Worm (Caenorhabditis elegans) whole organism, mixed stage, embryonic: ENCODE results near the gene gldi-4.

ENCODE experiments used
- blmp-1 ChIP-seq: fragments of 150-350 bp; optimal IDR thresholded peaks from 2 replicates; lab custom pipeline; 2014; ENCODE audit warnings: missing biosample characterization, missing genetic modification characterization
- elt-1 ChIP-seq: sonication (generic microtip); optimal IDR thresholded peaks from 2 replicates; lab custom pipeline; 2017; ENCODE audit warnings: missing genetic modification characterization, mild to moderate bottlenecking, missing compliant biosample characterization, antibody characterized with exemption, moderate library complexity, borderline replicate concordance; ENCODE audit not compliant: insufficient read depth
- nhr-237 ChIP-seq: fragments of 150-350 bp; optimal IDR thresholded peaks from 2 replicates; lab custom pipeline; 2014; ENCODE audit warnings: missing biosample characterization, missing genetic modification characterization

DNA sequence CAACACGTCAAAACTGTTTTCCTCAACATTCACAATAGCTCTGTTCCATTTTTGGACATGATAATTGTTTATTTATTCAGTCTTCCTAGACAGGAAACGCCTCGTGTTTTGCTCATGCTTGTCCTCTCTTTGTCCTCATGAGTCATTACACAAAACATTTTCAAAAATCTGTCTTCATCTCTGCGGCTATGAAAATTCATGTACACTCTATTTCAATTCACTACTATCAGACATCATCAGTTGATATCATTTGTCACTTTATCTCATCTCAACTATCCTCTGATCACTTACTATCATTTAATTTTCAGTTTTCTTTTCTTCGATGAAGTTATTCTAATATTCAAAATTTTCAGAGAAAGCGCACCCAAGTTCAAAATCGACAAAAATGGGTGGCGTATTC, 6.4 kb downstream of the gldi-4 start, which contains the start of gene adah-1:
- TF ChIP-seq nhr-237 (tag; lab: Kevin White, UChicago) (no peak), blmp-1 (no peak), elt-1 (tag; lab: Kevin White, UChicago) (no peak)
